Fruit fly (Drosophila melanogaster) whole organism, embryonic: ENCODE data around the gene sp3.
A peak's percentile ranks its signal among the peaks of the same experiment; 100 is the strongest.

Source experiments
- CG17186 ChIP-seq: fragments of 200-800 bp; sonication (Bioruptor generic); optimal IDR thresholded peaks from 3 replicates; lab custom pipeline; 2017; ENCODE audit warnings: missing biosample characterization, missing genetic modification reagents, missing genetic modification characterization
- CG17802 ChIP-seq: fragments of 200-800 bp; sonication (Bioruptor generic); optimal IDR thresholded peaks from 2 replicates; lab custom pipeline; 2018; ENCODE audit warnings: missing biosample characterization, mild to moderate bottlenecking, missing genetic modification characterization, moderate library complexity
- CG8281 ChIP-seq: fragments of 200-800 bp; sonication (Bioruptor generic); optimal IDR thresholded peaks from 2 replicates; lab custom pipeline; 2018; ENCODE audit warnings: missing biosample characterization, mild to moderate bottlenecking, missing genetic modification characterization, moderate library complexity
- Nf-YA ChIP-seq: fragments of 200-800 bp; sonication (Bioruptor generic); IDR thresholded peaks from 2 replicates; pipeline ENCODE4 v1.3.6; 2022; ENCODE audit warnings: missing biosample characterization, missing genetic modification characterization
- peb ChIP-seq: fragments of 200-800 bp; sonication (Bioruptor generic); IDR thresholded peaks from 2 replicates; pipeline ENCODE4 v1.3.6; 2022; ENCODE audit warnings: missing biosample characterization, missing genetic modification characterization

DNA sequence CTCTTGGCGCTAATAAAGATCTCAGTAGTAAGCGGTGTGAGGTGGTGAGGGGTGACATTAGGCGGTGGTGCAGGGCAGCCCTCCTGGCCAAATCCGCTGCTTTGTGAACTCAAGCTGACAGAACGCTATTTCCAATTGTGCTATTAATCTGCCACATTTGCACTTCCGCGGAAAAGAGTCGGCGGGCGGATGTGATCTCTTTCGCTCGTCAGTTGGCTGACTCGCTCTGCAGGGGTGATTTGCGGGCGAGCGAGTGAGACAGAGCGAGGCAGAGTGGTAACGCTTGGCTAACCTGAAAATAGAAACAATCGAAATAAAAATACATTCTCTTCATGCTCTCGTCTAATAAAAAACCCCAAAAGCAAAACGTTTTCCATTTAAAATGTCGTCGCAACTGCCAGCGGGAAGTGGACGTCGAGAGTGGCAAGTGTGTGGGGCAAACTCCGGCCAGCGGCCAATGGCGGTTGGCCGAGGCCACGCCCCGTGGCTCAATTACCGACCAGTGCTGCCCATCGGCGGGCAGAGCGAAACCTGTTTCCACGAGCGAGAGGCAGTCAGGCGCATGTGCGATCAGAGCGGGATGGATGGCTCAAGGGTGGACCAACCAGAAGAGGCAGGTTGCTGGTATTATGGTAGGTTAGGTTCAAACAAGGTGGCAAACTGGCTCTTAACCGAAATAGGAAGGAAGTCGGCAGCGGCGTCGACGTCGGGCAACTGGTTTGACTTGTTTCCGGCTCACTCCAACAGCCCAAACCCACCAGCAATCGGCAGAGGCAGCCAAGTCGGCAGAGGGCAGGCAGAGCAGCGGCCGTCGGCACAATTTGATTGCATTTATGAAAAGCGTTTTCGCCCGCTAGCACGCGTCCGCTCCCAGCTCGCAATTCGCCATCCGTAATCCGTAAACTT is 21.3 kb upstream of the sp3 start, which contains the start of gene C15:
- TF ChIP-seq CG8281: no peak
- TF ChIP-seq CG17186: no peak
- TF ChIP-seq Nf-YA (GFP tag; lab: Robert Waterston, UW): peak; percentile 96
- no peak for TF ChIP-seq CG17802 (tag; lab: Kevin White, UChicago)
- TF ChIP-seq peb (GFP tag; lab: Robert Waterston, UW): no peak
